Fruit fly (Drosophila melanogaster) S2 (cell line): ENCODE data around the gene CG3246.

Source experiments
- CG8478 ChIP-seq: fragments of >200 bp; optimal IDR thresholded peaks from 2 replicates; lab custom pipeline; 2018
- CTCF ChIP-seq, 2 experiments: fragments of >200 bp; optimal IDR thresholded peaks; 2 replicates each; lab custom pipeline; 2018

dm6 chr2L:3510002-3510401 is 48.2 kb upstream of the CG3246 start, which contains the start of gene CG31954:
- TF ChIP-seq CTCF (optimal IDR thresholded peaks at IDR 0.05; lab: Kevin White, UChicago) (no peak), CG8478 (lab: Kevin White, UChicago) (no peak)
